Fruit fly (Drosophila melanogaster): ENCODE data around the gene kuz.

The kuz gene

dm6 chr2L:13549973-13550458 lies at the start of gene kuz (continued):
- TF ChIP-seq lola (GFP tag; optimal IDR thresholded peaks at IDR 0.05) (peak in 1 of 3 experiments; percentile 16), MESR4 (GFP tag; optimal IDR thresholded peaks at IDR 0.05) (peak; percentile 58), ftz-f1 (GFP tag; optimal IDR thresholded peaks at IDR 0.05) (peak; percentile 51), Bgb (GFP tag; IDR thresholded peaks at IDR 0.05; ENCODE audit: partially characterized antibody) (peak; percentile 80), Nf-YB (GFP tag; optimal IDR thresholded peaks at IDR 0.05) (peak; percentile 30), vfl (GFP tag; optimal IDR thresholded peaks at IDR 0.05) (no peak), gro (GFP tag; optimal IDR thresholded peaks at IDR 0.05) (peak; percentile 13), HHEX (GFP tag; optimal IDR thresholded peaks at IDR 0.05) (peak; percentile 15), CG17385 (GFP tag; optimal IDR thresholded peaks at IDR 0.05) (peak; percentile 56), CG12071 (GFP tag; optimal IDR thresholded peaks at IDR 0.05) (peak; percentile 32), ewg (GFP tag; optimal IDR thresholded peaks at IDR 0.05) (peak; percentile 12), tll (GFP tag; optimal IDR thresholded peaks at IDR 0.05) (peak in 1 of 2 experiments; percentile 13), ci (GFP tag; IDR thresholded peaks at IDR 0.05) (peak; percentile 81; the same call in 2 of the 3 replicates), MBD-R2 (GFP tag; IDR thresholded peaks at IDR 0.05) (peak; percentile 38; the same call in 1 of the 2 replicates), CG9215 (GFP tag; IDR thresholded peaks at IDR 0.05) (no peak), Stat92E (GFP tag; optimal IDR thresholded peaks at IDR 0.05) (peak in 1 of 3 experiments; percentile 18), dmrt99B (tag; optimal IDR thresholded peaks at IDR 0.05) (peak; percentile 42), zen (tag; optimal IDR thresholded peaks at IDR 0.05) (peak; percentile 0), wdn (GFP tag; IDR thresholded peaks at IDR 0.05) (no peak), CG34224 (GFP tag; IDR thresholded peaks at IDR 0.05; ENCODE audit: partially characterized antibody) (peak; percentile 51; the same call in 2 of the 3 replicates), amos (GFP tag; IDR thresholded peaks at IDR 0.05; ENCODE audit: partially characterized antibody) (peak; percentile 62; the same call in 1 of the 2 replicates), oc (tag; optimal IDR thresholded peaks at IDR 0.05) (peak; percentile 19), Ets65A (GFP tag) (peak; percentile 83), CG12236 (GFP tag; optimal IDR thresholded peaks at IDR 0.05) (peak; percentile 6), cas (GFP tag; IDR thresholded peaks at IDR 0.05) (no peak), mirr (GFP tag; optimal IDR thresholded peaks at IDR 0.05) (peak; percentile 54), CG13624 (GFP tag; optimal IDR thresholded peaks at IDR 0.05) (peak; percentile 49), HLH3B (GFP tag; IDR thresholded peaks at IDR 0.05) (peak; percentile 38; the same call in 1 of the 2 replicates), CG6854 (GFP tag; optimal IDR thresholded peaks at IDR 0.05) (peak; percentile 38), Side (GFP tag; optimal IDR thresholded peaks at IDR 0.05) (peak; percentile 56), CG7786 (GFP tag; optimal IDR thresholded peaks at IDR 0.05) (peak; percentile 19), btn (GFP tag; optimal IDR thresholded peaks at IDR 0.05) (no peak), Hey (tag; optimal IDR thresholded peaks at IDR 0.05) (peak; percentile 21), cad (GFP tag; optimal IDR thresholded peaks at IDR 0.05) (no peak), vnd (GFP tag; IDR thresholded peaks at IDR 0.05; ENCODE audit: partially characterized antibody) (peak; percentile 17; the same call in 1 of the 3 replicates), Opbp (GFP tag; IDR thresholded peaks at IDR 0.05; ENCODE audit: partially characterized antibody) (peak; percentile 79; the same call in 2 of the 3 replicates), kay (GFP tag; optimal IDR thresholded peaks at IDR 0.05) (peak; percentile 98), cg (GFP tag; optimal IDR thresholded peaks at IDR 0.05) (peak; percentile 97), CG1647 (GFP tag; optimal IDR thresholded peaks at IDR 0.05) (peak; percentile 4), E2f2 (GFP tag; IDR thresholded peaks at IDR 0.05) (no peak), CG18262 (tag; optimal IDR thresholded peaks at IDR 0.05) (peak; percentile 43), chinmo (GFP tag; IDR thresholded peaks at IDR 0.05; ENCODE audit: partially characterized antibody) (peak; percentile 89), CG15269 (tag; optimal IDR thresholded peaks at IDR 0.05) (peak; percentile 9), fd64A (GFP tag; optimal IDR thresholded peaks at IDR 0.05) (peak; percentile 39), CG2199 (GFP tag; IDR thresholded peaks at IDR 0.05) (0 out of 3 replicates have a peak, but pooled peaks have one; percentile 64), CG16779 (GFP tag; IDR thresholded peaks at IDR 0.05) (no peak), gfzf (GFP tag; optimal IDR thresholded peaks at IDR 0.05) (peak; percentile 67), CG10979 (tag; optimal IDR thresholded peaks at IDR 0.05) (peak; percentile 11)
